Fruit fly (Drosophila melanogaster) S2 (cell line): Measurements from ENCODE around the gene moody.

Source experiments
- CG8478 ChIP-seq: fragments of >200 bp; optimal IDR thresholded peaks from 2 replicates; lab custom pipeline; 2018
- CTCF ChIP-seq, 2 experiments: fragments of >200 bp; optimal IDR thresholded peaks; 2 replicates each; lab custom pipeline; 2018

DNA sequence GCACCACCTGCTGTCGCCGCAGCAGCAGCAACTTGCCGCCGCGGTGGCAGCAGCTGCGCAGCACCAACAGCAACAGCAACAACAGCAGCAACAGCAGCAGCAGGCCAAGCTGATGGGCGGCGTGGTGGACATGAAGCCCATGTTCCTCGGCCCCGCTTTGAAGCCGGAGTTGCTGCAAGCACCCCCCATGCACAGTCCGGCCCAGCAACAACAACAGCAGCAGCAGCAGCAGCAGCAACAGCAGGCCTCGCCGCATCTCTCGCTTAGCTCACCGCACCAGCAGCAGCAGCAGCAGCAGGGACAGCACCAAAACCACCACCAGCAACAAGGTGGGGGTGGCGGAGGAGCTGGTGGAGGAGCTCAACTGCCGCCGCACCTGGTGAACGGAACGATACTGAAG is 48.9 kb downstream of the moody start:
- TF ChIP-seq CTCF (optimal IDR thresholded peaks at IDR 0.05; lab: Kevin White, UChicago), result no peak
- TF ChIP-seq CG8478 (lab: Kevin White, UChicago), result no peak
